Worm (Caenorhabditis elegans) whole organism, mixed stage, embryonic: ENCODE data around the gene hcp-2.

Experiments used
- cnd-1 ChIP-seq: fragments of 200-800 bp; sonication (Bioruptor generic); optimal IDR thresholded peaks from 2 replicates; lab custom pipeline; 2018; ENCODE audit warnings: mild to moderate bottlenecking, missing genetic modification characterization, missing compliant biosample characterization
- elt-3 ChIP-seq: fragments of 150-350 bp; optimal IDR thresholded peaks from 2 replicates; lab custom pipeline; 2014; ENCODE audit warnings: missing biosample characterization, missing genetic modification characterization
- flh-1 ChIP-seq: fragments of 200-800 bp; sonication (Bioruptor generic); optimal IDR thresholded peaks from 2 replicates; lab custom pipeline; 2018; ENCODE audit warnings: mild to moderate bottlenecking, missing genetic modification characterization, moderate library complexity, missing compliant biosample characterization
- lsy-2 ChIP-seq: fragments of 150-350 bp; optimal IDR thresholded peaks from 2 replicates; lab custom pipeline; 2014; ENCODE audit warnings: missing biosample characterization, missing genetic modification characterization
- nhr-12 ChIP-seq: fragments of 150-350 bp; optimal IDR thresholded peaks from 2 replicates; lab custom pipeline; 2014; ENCODE audit warnings: missing biosample characterization, missing genetic modification characterization
- nhr-28 ChIP-seq: fragments of 150-350 bp; optimal IDR thresholded peaks from 2 replicates; lab custom pipeline; 2014; ENCODE audit warnings: missing biosample characterization, missing genetic modification characterization
- pha-4 ChIP-seq: fragments of 150-350 bp; optimal IDR thresholded peaks from 2 replicates; lab custom pipeline; 2018; ENCODE audit warnings: missing biosample characterization, missing genetic modification reagents, missing genetic modification characterization
- snpc-4 ChIP-seq: fragments of 150-350 bp; optimal IDR thresholded peaks from 2 replicates; lab custom pipeline; 2014; ENCODE audit warnings: missing biosample characterization, missing genetic modification characterization
- sptf-1 ChIP-seq: sonication (generic microtip); optimal IDR thresholded peaks from 2 replicates; lab custom pipeline; 2017; ENCODE audit warnings: mild to moderate bottlenecking, missing genetic modification characterization, moderate library complexity, missing compliant biosample characterization
- unc-62 ChIP-seq: fragments of 150-350 bp; optimal IDR thresholded peaks from 2 replicates; lab custom pipeline; 2014; ENCODE audit warnings: missing biosample characterization, missing genetic modification reagents, missing genetic modification characterization

ce11 chrV:9633313-9633712, 12.3 kb upstream of the hcp-2 start, which contains the start of gene col-147:
- TF ChIP-seq nhr-28 (tag; lab: Kevin White, UChicago) (no peak), snpc-4 (tag; lab: Kevin White, UChicago) (no peak), elt-3 (tag; lab: Kevin White, UChicago) (no peak), unc-62 (GFP tag; lab: Kevin White, UChicago) (no peak), sptf-1 (tag; lab: Kevin White, UChicago) (no peak), pha-4 (no peak), cnd-1 (tag; lab: Kevin White, UChicago) (no peak), flh-1 (GFP tag; lab: Kevin White, UChicago) (no peak), lsy-2 (no peak), nhr-12 (tag; lab: Kevin White, UChicago) (no peak)
